Worm (Caenorhabditis elegans) whole organism, midembryonic: ENCODE results near the gene hot-9.

Experiments
- T22C8.4 ChIP-seq: fragments of 200-800 bp; sonication (Bioruptor generic); IDR thresholded peaks from 2 replicates; pipeline ENCODE4 v1.3.6; 2022; ENCODE audit warnings: missing genetic modification characterization, missing compliant biosample characterization
- flt-1 ChIP-seq: fragments of 200-800 bp; sonication (Bioruptor generic); IDR thresholded peaks from 2 replicates; pipeline ENCODE4 v1.3.6; 2022; ENCODE audit warnings: missing genetic modification characterization, missing compliant biosample characterization
- klf-2 ChIP-seq: fragments of 200-800 bp; sonication (Bioruptor generic); conservative IDR thresholded peaks from 2 replicates; pipeline ENCODE4 v1.3.6; 2022; ENCODE audit warnings: missing genetic modification reagents, missing genetic modification characterization, missing compliant biosample characterization
- med-1 ChIP-seq: sonication (generic microtip); optimal IDR thresholded peaks from 2 replicates; lab custom pipeline; 2017; ENCODE audit warnings: missing genetic modification characterization, mild to moderate bottlenecking, missing compliant biosample characterization, antibody characterized with exemption, missing genetic modification reagents; ENCODE audit not compliant: insufficient read depth
- ref-1 ChIP-seq: fragments of 200-800 bp; sonication (Bioruptor generic); conservative IDR thresholded peaks from 2 replicates; pipeline ENCODE4 v1.3.6; 2022; ENCODE audit warnings: missing genetic modification reagents, missing genetic modification characterization, missing compliant biosample characterization
- ztf-23 ChIP-seq: fragments of 200-800 bp; sonication (Bioruptor generic); IDR thresholded peaks from 2 replicates; pipeline ENCODE4 v1.3.6; 2022; ENCODE audit warnings: missing genetic modification reagents, missing genetic modification characterization, missing compliant biosample characterization
- ztf-29 ChIP-seq: fragments of 200-800 bp; sonication (Bioruptor generic); IDR thresholded peaks from 2 replicates; pipeline ENCODE4 v1.3.6; 2022; ENCODE audit warnings: missing genetic modification reagents, missing genetic modification characterization, missing compliant biosample characterization

DNA sequence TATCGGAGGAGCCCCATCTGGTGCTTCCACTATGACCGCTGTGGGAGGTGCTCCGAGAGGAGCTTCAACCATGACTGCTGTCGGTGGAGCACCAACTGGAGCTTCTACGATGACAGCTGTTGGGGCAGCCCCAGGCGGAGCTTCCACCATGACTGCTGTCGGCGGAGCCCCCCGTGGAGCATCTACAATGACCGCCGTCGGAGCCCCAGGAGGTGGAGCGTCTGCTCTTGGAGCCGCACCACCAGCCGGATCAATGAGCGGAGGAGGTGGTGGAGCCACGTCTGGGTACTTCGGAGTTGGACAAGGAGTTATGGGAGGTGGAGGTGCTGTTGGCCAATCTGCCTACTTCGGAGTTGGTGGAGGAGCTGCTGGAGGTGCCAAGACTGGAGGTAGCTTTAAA lies 48.3 kb downstream of the hot-9 start:
- TF ChIP-seq klf-2 (GFP tag; lab: Robert Waterston, UW) = no peak
- TF ChIP-seq med-1 (GFP tag; lab: Kevin White, UChicago) = no peak
- no peak for TF ChIP-seq T22C8.4 (GFP tag; lab: Robert Waterston, UW)
- no peak for TF ChIP-seq ref-1 (GFP tag; lab: Robert Waterston, UW)
- no peak for TF ChIP-seq flt-1 (GFP tag; lab: Robert Waterston, UW)
- TF ChIP-seq ztf-29 (GFP tag; lab: Robert Waterston, UW) = no peak
- TF ChIP-seq ztf-23 = no peak
